Fruit fly (Drosophila melanogaster) whole organism, embryonic: ENCODE measurements around the gene CG6972.

Experiments
- B-H2 ChIP-seq: fragments of 200-800 bp; sonication (Bioruptor generic); optimal IDR thresholded peaks from 2 replicates; lab custom pipeline; 2018; ENCODE audit warnings: missing biosample characterization, mild to moderate bottlenecking, missing genetic modification characterization
- CG10462 ChIP-seq: fragments of 200-800 bp; sonication (Bioruptor generic); optimal IDR thresholded peaks from 2 replicates; lab custom pipeline; 2016; ENCODE audit warnings: missing biosample characterization, missing genetic modification characterization
- CG10654 ChIP-seq: fragments of 200-800 bp; sonication (Bioruptor generic); optimal IDR thresholded peaks from 2 replicates; lab custom pipeline; 2016; ENCODE audit warnings: missing biosample characterization, missing genetic modification characterization
- CG10979 ChIP-seq: fragments of 200-800 bp; sonication (Bioruptor generic); optimal IDR thresholded peaks from 2 replicates; lab custom pipeline; 2018; ENCODE audit warnings: missing biosample characterization, mild to moderate bottlenecking, missing genetic modification characterization, moderate library complexity
- CG11504 ChIP-seq: fragments of 200-800 bp; sonication (Bioruptor generic); optimal IDR thresholded peaks from 3 replicates; lab custom pipeline; 2019; ENCODE audit warnings: missing biosample characterization, mild to moderate bottlenecking, missing genetic modification characterization, moderate library complexity
- CG13894 ChIP-seq: fragments of 200-800 bp; sonication (Bioruptor generic); optimal IDR thresholded peaks from 3 replicates; lab custom pipeline; 2018; ENCODE audit warnings: missing biosample characterization, mild to moderate bottlenecking, missing genetic modification characterization, moderate library complexity
- CG15601 ChIP-seq: fragments of 200-800 bp; sonication (Bioruptor generic); optimal IDR thresholded peaks from 3 replicates; lab custom pipeline; 2019; ENCODE audit warnings: missing biosample characterization, mild to moderate bottlenecking, missing genetic modification characterization, moderate library complexity
- CG15696 ChIP-seq: fragments of 200-800 bp; sonication (Bioruptor generic); optimal IDR thresholded peaks from 2 replicates; lab custom pipeline; 2019; ENCODE audit warnings: missing biosample characterization, mild to moderate bottlenecking, missing genetic modification characterization, moderate library complexity
- CG17186 ChIP-seq: fragments of 200-800 bp; sonication (Bioruptor generic); optimal IDR thresholded peaks from 3 replicates; lab custom pipeline; 2017; ENCODE audit warnings: missing biosample characterization, missing genetic modification reagents, missing genetic modification characterization
- CG17328 ChIP-seq: fragments of 200-800 bp; sonication (Bioruptor generic); IDR thresholded peaks from 2 replicates; pipeline ENCODE4 v1.3.6; 2022; ENCODE audit warnings: missing biosample characterization, missing genetic modification characterization
- CG17385 ChIP-seq: fragments of 200-800 bp; sonication (Bioruptor generic); optimal IDR thresholded peaks from 3 replicates; lab custom pipeline; 2018; ENCODE audit warnings: missing biosample characterization, mild to moderate bottlenecking, missing genetic modification characterization
- CG18262 ChIP-seq: fragments of 200-800 bp; optimal IDR thresholded peaks from 3 replicates; lab custom pipeline; 2019; ENCODE audit warnings: missing biosample characterization, mild to moderate bottlenecking, missing genetic modification characterization, moderate library complexity
- CG1832 ChIP-seq: fragments of 200-800 bp; sonication (Bioruptor generic); optimal IDR thresholded peaks from 2 replicates; lab custom pipeline; 2017; ENCODE audit warnings: missing biosample characterization, mild to moderate bottlenecking, missing genetic modification characterization, inconsistent platforms
- CG2116 ChIP-seq: fragments of 200-800 bp; sonication (Bioruptor generic); optimal IDR thresholded peaks from 3 replicates; lab custom pipeline; 2018; ENCODE audit warnings: missing biosample characterization, mild to moderate bottlenecking, missing genetic modification characterization
- CG2129 ChIP-seq: fragments of 200-800 bp; sonication (Bioruptor generic); IDR thresholded peaks from 2 replicates; pipeline ENCODE4 v1.3.6; 2022; ENCODE audit warnings: missing biosample characterization, missing genetic modification characterization; ENCODE audit not compliant: partially characterized antibody
- CG3163 ChIP-seq: fragments of 200-800 bp; sonication (Bioruptor generic); optimal IDR thresholded peaks from 3 replicates; lab custom pipeline; 2016; ENCODE audit warnings: missing biosample characterization, missing genetic modification characterization
- CG32772 ChIP-seq: fragments of 200-800 bp; sonication (Bioruptor generic); IDR thresholded peaks from 2 replicates; pipeline ENCODE4 v1.3.6; 2022; ENCODE audit warnings: missing biosample characterization, missing genetic modification characterization
- CG34422 ChIP-seq: fragments of 200-800 bp; sonication (Bioruptor generic); IDR thresholded peaks from 3 replicates; pipeline ENCODE4 v1.3.6; 2022; ENCODE audit warnings: missing biosample characterization, missing genetic modification characterization
- CG4404 ChIP-seq: fragments of 200-800 bp; sonication (Bioruptor generic); IDR thresholded peaks from 2 replicates; pipeline ENCODE4 v1.3.6; 2022; ENCODE audit warnings: missing biosample characterization, missing genetic modification characterization
- CG4424 ChIP-seq: fragments of 200-800 bp; sonication (Bioruptor generic); optimal IDR thresholded peaks from 3 replicates; lab custom pipeline; 2016; ENCODE audit warnings: missing biosample characterization, missing genetic modification characterization
- CG4820 ChIP-seq: fragments of 200-800 bp; sonication (Bioruptor generic); optimal IDR thresholded peaks from 3 replicates; lab custom pipeline; 2016; ENCODE audit warnings: missing biosample characterization, missing genetic modification characterization
- CG6175 ChIP-seq: fragments of 200-800 bp; sonication (Bioruptor generic); IDR thresholded peaks from 3 replicates; pipeline ENCODE4 v1.3.6; 2022; ENCODE audit warnings: missing biosample characterization, missing genetic modification characterization
- CG6689 ChIP-seq: fragments of 200-800 bp; sonication (Bioruptor generic); IDR thresholded peaks from 2 replicates; pipeline ENCODE4 v1.3.6; 2022; ENCODE audit warnings: missing biosample characterization, missing genetic modification characterization
- CG7745 ChIP-seq: fragments of 200-800 bp; sonication (Bioruptor generic); optimal IDR thresholded peaks from 2 replicates; lab custom pipeline; 2018; ENCODE audit warnings: missing biosample characterization, mild to moderate bottlenecking, missing genetic modification characterization, moderate library complexity
- CG9609 ChIP-seq: fragments of 200-800 bp; sonication (Bioruptor generic); optimal IDR thresholded peaks from 3 replicates; lab custom pipeline; 2016; ENCODE audit warnings: missing biosample characterization, missing genetic modification characterization
- Dip2 ChIP-seq: fragments of 200-800 bp; sonication (Bioruptor generic); IDR thresholded peaks from 2 replicates; pipeline ENCODE4 v1.3.6; 2022; ENCODE audit warnings: missing biosample characterization, missing genetic modification characterization
- E2f1 ChIP-seq: fragments of 200-800 bp; sonication (Bioruptor generic); IDR thresholded peaks from 2 replicates; pipeline ENCODE4 v1.3.6; 2022; ENCODE audit warnings: missing biosample characterization, missing genetic modification characterization
- Ets65A ChIP-seq: fragments of 200-800 bp; sonication (Bioruptor generic); peaks from one replicate; lab custom pipeline; 2016; ENCODE audit warnings: missing biosample characterization, missing genetic modification characterization
- Fer1 ChIP-seq: fragments of 200-800 bp; sonication (Bioruptor generic); optimal IDR thresholded peaks from 2 replicates; lab custom pipeline; 2017; ENCODE audit warnings: missing biosample characterization, mild to moderate bottlenecking, missing genetic modification characterization
- Gug ChIP-seq: fragments of 200-800 bp; sonication (Bioruptor generic); IDR thresholded peaks from 4 replicates; pipeline ENCODE4 v1.3.6; 2022; ENCODE audit warnings: missing biosample characterization, missing genetic modification characterization
- Hsf ChIP-seq: fragments of 200-800 bp; sonication (Bioruptor generic); optimal IDR thresholded peaks from 3 replicates; lab custom pipeline; 2016; ENCODE audit warnings: missing biosample characterization, missing genetic modification characterization
- MBD-R2 ChIP-seq: fragments of 200-800 bp; sonication (Bioruptor generic); IDR thresholded peaks from 2 replicates; pipeline ENCODE4 v1.3.6; 2022; ENCODE audit warnings: missing biosample characterization, missing genetic modification characterization
- Mes4 ChIP-seq: fragments of 200-800 bp; sonication (Bioruptor generic); optimal IDR thresholded peaks from 2 replicates; lab custom pipeline; 2016; ENCODE audit warnings: missing biosample characterization, missing genetic modification characterization
- Sox100B ChIP-seq: fragments of 200-800 bp; sonication (Bioruptor generic); optimal IDR thresholded peaks from 3 replicates; lab custom pipeline; 2018; ENCODE audit warnings: missing biosample characterization, mild to moderate bottlenecking, missing genetic modification characterization
- ac ChIP-seq: fragments of 200-800 bp; sonication (Bioruptor generic); optimal IDR thresholded peaks from 3 replicates; lab custom pipeline; 2017; ENCODE audit warnings: missing biosample characterization, mild to moderate bottlenecking, missing genetic modification characterization
- ase ChIP-seq: fragments of 200-800 bp; sonication (Bioruptor generic); IDR thresholded peaks from 3 replicates; pipeline ENCODE4 v1.3.6; 2022; ENCODE audit warnings: missing biosample characterization, missing genetic modification characterization
- bcd ChIP-seq: fragments of 200-800 bp; sonication (Bioruptor generic); optimal IDR thresholded peaks from 2 replicates; lab custom pipeline; 2017; ENCODE audit warnings: missing biosample characterization, mild to moderate bottlenecking, missing genetic modification characterization
- bowl ChIP-seq: fragments of 200-800 bp; sonication (Bioruptor generic); IDR thresholded peaks from 2 replicates; pipeline ENCODE4 v1.3.6; 2022; ENCODE audit warnings: missing biosample characterization, missing genetic modification characterization
- ewg ChIP-seq: fragments of 200-800 bp; sonication (Bioruptor generic); optimal IDR thresholded peaks from 3 replicates; lab custom pipeline; 2017; ENCODE audit warnings: mild to moderate bottlenecking, missing biosample characterization, missing genetic modification reagents, missing genetic modification characterization
- fu2 ChIP-seq: fragments of 200-800 bp; sonication (Bioruptor generic); optimal IDR thresholded peaks from 2 replicates; lab custom pipeline; 2016; ENCODE audit warnings: missing biosample characterization, missing genetic modification characterization
- gsb ChIP-seq: fragments of 200-800 bp; sonication (Bioruptor generic); IDR thresholded peaks from 2 replicates; pipeline ENCODE4 v1.3.6; 2022; ENCODE audit warnings: missing biosample characterization, missing genetic modification characterization
- klu ChIP-seq: fragments of 200-800 bp; sonication (Bioruptor generic); IDR thresholded peaks from 2 replicates; pipeline ENCODE4 v1.3.6; 2022; ENCODE audit warnings: missing biosample characterization, missing genetic modification characterization
- knrl ChIP-seq: fragments of 200-800 bp; sonication (Bioruptor generic); IDR thresholded peaks from 3 replicates; pipeline ENCODE4 v1.3.6; 2022; ENCODE audit warnings: missing biosample characterization, missing genetic modification characterization; ENCODE audit not compliant: partially characterized antibody
- onecut ChIP-seq: fragments of 200-800 bp; sonication (Bioruptor generic); IDR thresholded peaks from 2 replicates; pipeline ENCODE4 v1.3.6; 2022; ENCODE audit warnings: missing biosample characterization, missing genetic modification characterization
- salm ChIP-seq: fragments of 200-800 bp; sonication (Bioruptor generic); optimal IDR thresholded peaks from 2 replicates; lab custom pipeline; 2018; ENCODE audit warnings: missing biosample characterization, mild to moderate bottlenecking, missing genetic modification characterization
- sd ChIP-seq: fragments of 200-800 bp; sonication (Bioruptor generic); optimal IDR thresholded peaks from 3 replicates; lab custom pipeline; 2018; ENCODE audit warnings: missing biosample characterization, mild to moderate bottlenecking, missing genetic modification characterization, moderate library complexity
- tgo ChIP-seq: fragments of 200-800 bp; sonication (Bioruptor generic); IDR thresholded peaks from 3 replicates; pipeline ENCODE4 v1.3.6; 2022; ENCODE audit warnings: missing biosample characterization, missing genetic modification characterization
- unc-4 ChIP-seq: fragments of 200-800 bp; sonication (Bioruptor generic); IDR thresholded peaks from 2 replicates; pipeline ENCODE4 v1.3.6; 2022; ENCODE audit warnings: missing biosample characterization, missing genetic modification characterization; ENCODE audit not compliant: partially characterized antibody
- vnd ChIP-seq: fragments of 200-800 bp; sonication (Bioruptor generic); IDR thresholded peaks from 3 replicates; pipeline ENCODE4 v1.3.6; 2022; ENCODE audit warnings: missing biosample characterization, missing genetic modification characterization; ENCODE audit not compliant: partially characterized antibody

Gene CG6972

dm6 chr3R:22724149-22724973, 22.6 kb downstream of the CG6972 start, which contains the start of gene Irp-1A (continued):
- peak; percentile 86 for TF ChIP-seq CG34422 (GFP tag; lab: Robert Waterston, UW)
- peak; percentile 51 for TF ChIP-seq sd (tag; lab: Kevin White, UChicago)
- no peak for TF ChIP-seq CG6175 (GFP tag; lab: Robert Waterston, UW)
- peak; percentile 70 for TF ChIP-seq CG15601
- peak; percentile 55 for TF ChIP-seq bcd
- TF ChIP-seq Dip2: no peak
- TF ChIP-seq salm: peak; percentile 62
- peak; percentile 60 for TF ChIP-seq CG15696 (tag; lab: Kevin White, UChicago)
- peak; percentile 72; the same call in 1 of the 2 replicates for TF ChIP-seq CG17328
- TF ChIP-seq MBD-R2: peak; percentile 82
- peak; percentile 74; the same call in 2 of the 3 replicates for TF ChIP-seq vnd (GFP tag; lab: Robert Waterston, UW)
- TF ChIP-seq ac: no peak
- TF ChIP-seq ewg: peak; percentile 19
- TF ChIP-seq CG17186: no peak
- peak; percentile 77 for TF ChIP-seq CG6689 (GFP tag; lab: Robert Waterston, UW)
- peak; percentile 81 for TF ChIP-seq CG13894 (tag; lab: Kevin White, UChicago)
- peak; percentile 81 for TF ChIP-seq Sox100B (GFP tag; lab: Kevin White, UChicago)
- peak; percentile 73 for TF ChIP-seq CG17385
- peak; percentile 51; the same call in 1 of the 2 replicates for TF ChIP-seq gsb (GFP tag; lab: Robert Waterston, UW)
- peak; percentile 58 for TF ChIP-seq onecut (GFP tag; lab: Robert Waterston, UW)
- peak; percentile 31 for TF ChIP-seq CG10462 (GFP tag; lab: Kevin White, UChicago)
- TF ChIP-seq B-H2 (GFP tag; lab: Kevin White, UChicago): peak; percentile 53
- TF ChIP-seq klu (GFP tag; lab: Robert Waterston, UW): peak; percentile 37; the same call in 1 of the 2 replicates
- peak; percentile 71 for TF ChIP-seq CG2129 (GFP tag; lab: Robert Waterston, UW)
- peak; percentile 84 for TF ChIP-seq E2f1 (GFP tag; lab: Robert Waterston, UW)
- peak; percentile 84 for TF ChIP-seq unc-4
- TF ChIP-seq CG32772 (GFP tag; lab: Robert Waterston, UW): peak; percentile 64
- TF ChIP-seq CG9609: peak; percentile 23
- peak; percentile 49 for TF ChIP-seq CG10654 (GFP tag; lab: Kevin White, UChicago)
- TF ChIP-seq Mes4 (GFP tag; lab: Kevin White, UChicago): no peak
- peak; percentile 78 for TF ChIP-seq tgo (GFP tag; lab: Robert Waterston, UW)
- 0 out of 2 replicates have a peak, but pooled peaks have one; percentile 23 for TF ChIP-seq bowl
- peak; percentile 41; the same call in 1 of the 4 replicates for TF ChIP-seq Gug (GFP tag; lab: Robert Waterston, UW)
- peak; percentile 73 for TF ChIP-seq CG2116 (GFP tag; lab: Kevin White, UChicago)
- TF ChIP-seq Ets65A (GFP tag; lab: Kevin White, UChicago): no peak
- TF ChIP-seq fu2 (GFP tag; lab: Kevin White, UChicago): no peak
- TF ChIP-seq Hsf (GFP tag; lab: Kevin White, UChicago): peak; percentile 49
- peak; percentile 25; the same call in 1 of the 2 replicates for TF ChIP-seq CG4404 (GFP tag; lab: Robert Waterston, UW)
- no peak for TF ChIP-seq CG7745
- TF ChIP-seq CG11504 (tag; lab: Kevin White, UChicago): peak; percentile 85
- peak; percentile 2 for TF ChIP-seq CG4820 (GFP tag; lab: Kevin White, UChicago)
- peak; percentile 82 for TF ChIP-seq knrl (GFP tag; lab: Robert Waterston, UW)
- peak; percentile 74 for TF ChIP-seq CG4424 (GFP tag; lab: Kevin White, UChicago)
- TF ChIP-seq ase (GFP tag; lab: Robert Waterston, UW): peak; percentile 59; the same call in 2 of the 3 replicates
- no peak for TF ChIP-seq CG1832 (GFP tag; lab: Kevin White, UChicago)
- TF ChIP-seq Fer1: peak; percentile 76
- peak; percentile 80 for TF ChIP-seq CG10979 (tag; lab: Kevin White, UChicago)
- peak; percentile 85 for TF ChIP-seq CG18262 (tag; lab: Kevin White, UChicago)
- no peak for TF ChIP-seq CG3163 (GFP tag; lab: Kevin White, UChicago)
